Fruit fly (Drosophila melanogaster) whole organism, pupa: ENCODE data around the gene Scgbeta.

Experiments
- CG10348 ChIP-seq: fragments of 200-800 bp; sonication (Bioruptor generic); IDR thresholded peaks from 2 replicates; pipeline ENCODE4 v1.3.6; 2022; ENCODE audit warnings: missing biosample characterization, missing genetic modification characterization
- CG13204 ChIP-seq: fragments of 200-800 bp; sonication (Bioruptor generic); optimal IDR thresholded peaks from 2 replicates; lab custom pipeline; 2018; ENCODE audit warnings: missing biosample characterization, mild to moderate bottlenecking, missing genetic modification characterization, moderate library complexity
- CG15710 ChIP-seq: fragments of 200-800 bp; sonication (Bioruptor generic); optimal IDR thresholded peaks from 2 replicates; lab custom pipeline; 2018; ENCODE audit warnings: missing biosample characterization, mild to moderate bottlenecking, missing genetic modification characterization, moderate library complexity
- D1 ChIP-seq: fragments of 200-800 bp; sonication (Bioruptor generic); optimal IDR thresholded peaks from 2 replicates; lab custom pipeline; 2018; ENCODE audit warnings: missing biosample characterization, mild to moderate bottlenecking, missing genetic modification characterization, moderate library complexity
- EcR ChIP-seq: fragments of 200-800 bp; sonication (Bioruptor generic); optimal IDR thresholded peaks from 3 replicates; lab custom pipeline; 2019; ENCODE audit warnings: missing biosample characterization, missing genetic modification characterization, mild to moderate bottlenecking, moderate library complexity, missing genetic modification reagents
- Ets98B ChIP-seq: fragments of 200-800 bp; sonication (Bioruptor generic); IDR thresholded peaks from 2 replicates; pipeline ENCODE4 v1.3.6; 2022; ENCODE audit warnings: missing biosample characterization, missing genetic modification characterization
- Pif1A ChIP-seq: fragments of 200-800 bp; sonication (Bioruptor generic); optimal IDR thresholded peaks from 3 replicates; lab custom pipeline; 2016; ENCODE audit warnings: missing biosample characterization, missing genetic modification characterization
- Pif1B ChIP-seq: fragments of 200-800 bp; sonication (Bioruptor generic); optimal IDR thresholded peaks from 3 replicates; lab custom pipeline; 2016; ENCODE audit warnings: missing biosample characterization, missing genetic modification characterization
- gl ChIP-seq: fragments of 200-800 bp; sonication (Bioruptor generic); optimal IDR thresholded peaks from 2 replicates; lab custom pipeline; 2018; ENCODE audit warnings: missing biosample characterization, mild to moderate bottlenecking, missing genetic modification characterization

DNA sequence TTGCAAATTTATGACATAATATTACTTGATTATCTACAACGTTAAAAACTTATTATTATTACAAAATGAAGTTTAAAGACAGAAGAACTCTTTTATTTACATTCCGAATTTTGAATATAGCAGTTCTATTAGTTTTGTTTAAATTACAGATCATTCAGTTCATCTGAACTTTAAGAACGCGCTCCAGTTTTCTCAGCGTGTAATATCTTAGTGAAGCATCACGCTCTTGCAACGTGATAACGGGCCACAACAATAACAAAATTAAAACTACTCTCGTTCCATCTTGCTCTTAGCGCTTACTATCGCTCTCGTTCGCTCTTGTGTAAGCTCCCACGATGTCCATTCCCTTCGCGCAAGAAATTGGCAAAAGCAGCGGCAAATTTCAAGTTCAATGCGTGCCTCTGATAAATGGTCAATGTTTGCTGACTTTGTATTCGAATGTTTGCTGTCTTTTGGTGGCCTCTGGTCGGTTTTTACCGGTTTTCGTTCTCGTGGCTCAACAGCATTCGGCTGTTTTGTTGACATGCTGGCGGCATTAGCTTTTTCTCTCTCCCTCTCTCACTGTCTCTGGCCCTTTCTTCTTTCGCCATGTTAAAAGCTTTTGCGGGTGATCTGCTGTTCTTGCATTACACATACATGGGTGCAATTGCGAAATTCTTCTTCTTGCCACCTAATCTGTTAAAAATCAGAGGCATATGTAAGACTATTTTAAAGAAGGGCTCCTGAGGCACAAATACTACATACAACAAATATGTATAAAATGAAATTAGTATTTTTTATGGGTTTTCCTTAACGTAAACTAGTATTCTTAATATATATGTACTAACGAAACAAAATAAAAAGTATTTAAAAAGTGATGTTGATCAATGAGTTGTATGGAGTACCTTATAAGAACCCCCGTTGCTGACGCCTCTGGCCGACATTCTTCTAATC, 20.6 kb upstream of the Scgbeta start:
- peak; percentile 28 for TF ChIP-seq CG15710 (tag; lab: Kevin White, UChicago)
- TF ChIP-seq gl (tag; lab: Kevin White, UChicago): peak; percentile 22
- TF ChIP-seq CG13204: no peak
- no peak for TF ChIP-seq Ets98B
- TF ChIP-seq EcR: peak; percentile 62
- TF ChIP-seq CG10348: no peak
- TF ChIP-seq D1 (tag; lab: Kevin White, UChicago): peak; percentile 45
- peak; percentile 0 for TF ChIP-seq Pif1B
- TF ChIP-seq Pif1A (GFP tag; lab: Kevin White, UChicago): peak; percentile 55
